Fruit fly (Drosophila melanogaster) whole organism, embryonic: ENCODE results near the gene polo.

Experiments
- ATbp ChIP-seq: fragments of 200-800 bp; sonication (Bioruptor generic); optimal IDR thresholded peaks from 2 replicates; lab custom pipeline; 2017; ENCODE audit warnings: missing biosample characterization, mild to moderate bottlenecking, missing genetic modification characterization, missing genetic modification reagents
- Blimp-1 ChIP-seq: fragments of 200-800 bp; sonication (Bioruptor generic); optimal IDR thresholded peaks from 3 replicates; lab custom pipeline; 2018; ENCODE audit warnings: missing biosample characterization, missing genetic modification characterization, mild to moderate bottlenecking, moderate library complexity, missing genetic modification reagents
- CG11504 ChIP-seq: fragments of 200-800 bp; sonication (Bioruptor generic); optimal IDR thresholded peaks from 3 replicates; lab custom pipeline; 2019; ENCODE audit warnings: missing biosample characterization, mild to moderate bottlenecking, missing genetic modification characterization, moderate library complexity
- CG15073 ChIP-seq: fragments of 200-800 bp; sonication (Bioruptor generic); optimal IDR thresholded peaks from 2 replicates; lab custom pipeline; 2016; ENCODE audit warnings: missing biosample characterization, missing genetic modification characterization
- CG15479 ChIP-seq: fragments of 200-800 bp; sonication (Bioruptor generic); optimal IDR thresholded peaks from 3 replicates; lab custom pipeline; 2019; ENCODE audit warnings: missing biosample characterization, mild to moderate bottlenecking, missing genetic modification characterization, moderate library complexity
- Gug ChIP-seq: fragments of 200-800 bp; sonication (Bioruptor generic); IDR thresholded peaks from 4 replicates; pipeline ENCODE4 v1.3.6; 2022; ENCODE audit warnings: missing biosample characterization, missing genetic modification characterization
- Sox100B ChIP-seq: fragments of 200-800 bp; sonication (Bioruptor generic); optimal IDR thresholded peaks from 3 replicates; lab custom pipeline; 2018; ENCODE audit warnings: missing biosample characterization, mild to moderate bottlenecking, missing genetic modification characterization
- ac ChIP-seq: fragments of 200-800 bp; sonication (Bioruptor generic); optimal IDR thresholded peaks from 3 replicates; lab custom pipeline; 2017; ENCODE audit warnings: missing biosample characterization, mild to moderate bottlenecking, missing genetic modification characterization
- esg ChIP-seq: fragments of 200-800 bp; sonication (Bioruptor generic); conservative IDR thresholded peaks from 2 replicates; pipeline ENCODE4 v1.3.6; 2022; ENCODE audit warnings: missing biosample characterization, missing genetic modification characterization
- prd ChIP-seq, 3 experiments: fragments of >200 bp in 2 of 3; fragments of 200-800 bp in 1 of 3; sonication (Bioruptor generic) in 1 of 3; optimal IDR thresholded peaks in 2 of 3; IDR thresholded peaks in 1 of 3; 2 replicates in 2 of 3; 3 replicates in 1 of 3; pipeline versions ENCODE4 v1.3.6 to Lab custom; 2017 to 2022; ENCODE audit warnings: missing biosample characterization in 1 of 3, missing genetic modification characterization in 1 of 3
- sima ChIP-seq: fragments of 200-800 bp; sonication (Bioruptor generic); optimal IDR thresholded peaks from 2 replicates; lab custom pipeline; 2016; ENCODE audit warnings: missing biosample characterization, missing genetic modification characterization

dm6 chr3L:20354363-20354762 lies 44.9 kb downstream of the polo start:
- TF ChIP-seq Blimp-1 (GFP tag; lab: Kevin White, UChicago) = no peak
- no peak for TF ChIP-seq prd (optimal IDR thresholded peaks at IDR 0.05; lab: Kevin White, UChicago)
- TF ChIP-seq prd (GFP tag; IDR thresholded peaks at IDR 0.05; lab: Robert Waterston, UW) = no peak
- TF ChIP-seq esg (GFP tag; lab: Robert Waterston, UW) = no peak
- no peak for TF ChIP-seq ac (GFP tag; lab: Kevin White, UChicago)
- no peak for TF ChIP-seq CG15073 (GFP tag; lab: Kevin White, UChicago)
- no peak for TF ChIP-seq CG11504 (tag; lab: Kevin White, UChicago)
- no peak for TF ChIP-seq ATbp (GFP tag; lab: Kevin White, UChicago)
- TF ChIP-seq CG15479 (GFP tag; lab: Kevin White, UChicago) = no peak
- no peak for TF ChIP-seq sima (GFP tag; lab: Kevin White, UChicago)
- no peak for TF ChIP-seq Sox100B (GFP tag; lab: Kevin White, UChicago)
- TF ChIP-seq Gug = no peak
